Worm (Caenorhabditis elegans): Measurements from ENCODE around the gene F01F1.15.

Gene F01F1.15

ce11 chrIII:5839147-5839546 lies 30.2 kb downstream of the F01F1.15 start:
- TF ChIP-seq nfyb-1 (GFP tag; IDR thresholded peaks at IDR 0.05) (peak; percentile 32; the same call in 1 of the 2 replicates), snpc-4 (GFP tag; optimal IDR thresholded peaks at IDR 0.05) (no peak), snpc-4 (tag; optimal IDR thresholded peaks at IDR 0.05) (no peak), nhr-80 (tag; optimal IDR thresholded peaks at IDR 0.05) (peak; percentile 61), dox-1 (GFP tag; IDR thresholded peaks at IDR 0.05) (peak; percentile 11; the same call in 1 of the 2 replicates), cebp-1 (GFP tag; IDR thresholded peaks at IDR 0.05) (no peak; the same call in 1 of the 2 replicates), cebp-1 (tag; optimal IDR thresholded peaks at IDR 0.05) (peak; percentile 57), lin-26 (GFP tag; IDR thresholded peaks at IDR 0.05) (no peak), let-607 (tag; optimal IDR thresholded peaks at IDR 0.05) (peak in 1 of 2 experiments; percentile 31), attf-5 (GFP tag; optimal IDR thresholded peaks at IDR 0.05) (peak; percentile 3)

DNA sequence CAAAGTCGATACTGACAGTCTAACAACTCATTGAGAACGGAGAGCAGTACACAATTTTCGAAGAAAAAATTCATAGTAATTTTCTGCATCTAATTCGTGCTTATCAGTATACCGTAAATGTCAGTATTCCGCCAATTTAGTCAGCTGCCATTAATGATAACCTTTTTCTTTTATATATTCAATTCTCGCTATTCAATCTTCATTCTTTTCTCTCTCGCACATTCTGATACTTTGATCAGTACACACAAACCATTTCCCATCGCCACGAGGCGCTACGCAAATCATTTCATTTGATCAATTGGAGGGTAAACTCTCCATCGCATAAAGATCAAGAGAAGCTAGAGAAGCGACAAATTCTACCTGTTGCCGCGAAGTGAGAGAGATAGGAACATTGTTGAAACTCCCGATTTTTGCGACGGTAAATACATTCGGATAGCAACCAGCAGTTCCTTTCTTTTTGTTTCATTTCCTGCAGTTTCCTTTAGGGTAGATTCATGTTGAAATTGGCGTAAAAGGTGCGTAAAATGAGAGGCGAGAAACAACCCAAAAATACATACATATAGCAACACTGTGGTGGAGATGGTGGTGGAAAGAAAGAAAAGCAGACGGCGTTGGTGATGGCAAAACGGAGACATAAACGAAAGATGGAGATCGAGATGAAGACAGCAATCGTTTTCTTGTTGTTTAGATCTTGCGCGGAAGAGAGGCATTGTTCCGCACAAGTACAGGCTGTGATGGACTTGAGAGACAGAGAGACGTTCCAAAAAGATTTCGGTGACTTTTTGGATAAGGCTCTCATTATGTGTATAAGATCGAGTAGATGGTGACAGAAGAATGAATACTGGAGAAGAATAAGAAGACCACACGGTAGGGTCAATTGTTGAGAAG lies 30.9 kb downstream of the F01F1.15 start:
- TF ChIP-seq hsf-1 (GFP tag; IDR thresholded peaks at IDR 0.05) (no peak), unc-130 (GFP tag; optimal IDR thresholded peaks at IDR 0.05) (no peak), egl-44 (GFP tag; IDR thresholded peaks at IDR 0.05) (0 out of 2 replicates have a peak, but pooled peaks have one; percentile 17), nfyb-1 (GFP tag; IDR thresholded peaks at IDR 0.05) (peak; percentile 60; the same call in 1 of the 2 replicates), ama-1 (optimal IDR thresholded peaks at IDR 0.05) (peak; percentile 77), ama-1 (GFP tag; optimal IDR thresholded peaks at IDR 0.05) (no peak), nhr-90 (tag; optimal IDR thresholded peaks at IDR 0.05) (peak; percentile 19), ceh-40 (GFP tag; IDR thresholded peaks at IDR 0.05) (no peak), aptf-2 (GFP tag; conservative IDR thresholded peaks at IDR 0.05) (no peak), madf-10 (tag; optimal IDR thresholded peaks at IDR 0.05) (peak; percentile 41), rpc-1 (optimal IDR thresholded peaks at IDR 0.05) (no peak), rpc-1 (tag; optimal IDR thresholded peaks at IDR 0.05) (no peak), hrde-1 (tag; optimal IDR thresholded peaks at IDR 0.05; ENCODE audit: borderline replicate concordance) (no peak), let-607 (tag; optimal IDR thresholded peaks at IDR 0.05) (peak in 1 of 2 experiments; percentile 64), ceh-100 (GFP tag; IDR thresholded peaks at IDR 0.05) (no peak), rcor-1 (GFP tag; IDR thresholded peaks at IDR 0.05) (no peak), F23B12.7 (tag; optimal IDR thresholded peaks at IDR 0.05; ENCODE audit: insufficient read depth) (peak; percentile 29), pha-4 (tag; optimal IDR thresholded peaks at IDR 0.05) (peak; percentile 66), ets-4 (GFP tag; optimal IDR thresholded peaks at IDR 0.05) (peak; percentile 58), nhr-80 (tag; optimal IDR thresholded peaks at IDR 0.05) (peak; percentile 97), ceh-91 (GFP tag; IDR thresholded peaks at IDR 0.05) (no peak), B0336.3 (GFP tag; IDR thresholded peaks at IDR 0.05) (no peak), lin-40 (tag; optimal IDR thresholded peaks at IDR 0.05) (peak; percentile 34), lin-54 (GFP tag; optimal IDR thresholded peaks at IDR 0.05) (peak; percentile 9), snpc-4 (GFP tag; optimal IDR thresholded peaks at IDR 0.05) (no peak), snpc-4 (tag; optimal IDR thresholded peaks at IDR 0.05) (peak in 1 of 4 experiments; percentile 33), atf-7 (tag; optimal IDR thresholded peaks at IDR 0.05) (peak; percentile 53), cebp-1 (GFP tag; IDR thresholded peaks at IDR 0.05) (no peak), cebp-1 (tag; optimal IDR thresholded peaks at IDR 0.05) (peak; percentile 53), attf-5 (GFP tag; optimal IDR thresholded peaks at IDR 0.05) (peak; percentile 3)

- peak; percentile 58; the same call in 1 of the 2 replicates for TF ChIP-seq hmg-1.2 (GFP tag; IDR thresholded peaks at IDR 0.05)
- TF ChIP-seq ztf-28 (GFP tag; IDR thresholded peaks at IDR 0.05): no peak
These were observed 32.5 kb downstream of the F01F1.15 start, which contains the start of gene W04D12.1 for ce11 chrIII:5836816-5837215. Gene W04D12.1, plus strand, starts transcription at chrIII:5836926.

Data from whole organism, young adult.